Worm (Caenorhabditis elegans) whole organism, young adult: Measurements from ENCODE around the gene C45G9.15.
A peak's percentile ranks its signal among the peaks of the same experiment; 100 is the strongest.

Experiments
- B0261.1 ChIP-seq: sonication (generic microtip); optimal IDR thresholded peaks from 2 replicates; lab custom pipeline; 2016; ENCODE audit warnings: mild to moderate bottlenecking, missing genetic modification characterization, moderate library complexity, missing compliant biosample characterization
- B0336.3 ChIP-seq: fragments of 200-800 bp; sonication (Bioruptor generic); IDR thresholded peaks from 2 replicates; pipeline ENCODE4 v1.3.6; 2022; ENCODE audit warnings: missing genetic modification characterization, missing compliant biosample characterization
- C06A6.2 ChIP-seq: fragments of 200-800 bp; sonication (Bioruptor generic); conservative IDR thresholded peaks from 2 replicates; pipeline ENCODE4 v1.3.6; 2022; ENCODE audit warnings: missing genetic modification characterization, missing compliant biosample characterization
- D2030.7 ChIP-seq: fragments of 200-800 bp; sonication (Bioruptor generic); IDR thresholded peaks from 2 replicates; pipeline ENCODE4 v1.3.6; 2022; ENCODE audit warnings: missing genetic modification reagents, missing genetic modification characterization, missing compliant biosample characterization
- F10E7.11 ChIP-seq: sonication (generic microtip); optimal IDR thresholded peaks from 2 replicates; lab custom pipeline; 2017; ENCODE audit warnings: mild to moderate bottlenecking, missing genetic modification characterization, moderate library complexity, missing compliant biosample characterization
- F37B4.10 ChIP-seq: fragments of 200-800 bp; sonication (Bioruptor generic); IDR thresholded peaks from 2 replicates; pipeline ENCODE4 v1.3.6; 2022; ENCODE audit warnings: missing genetic modification characterization, missing compliant biosample characterization
- F39B2.1 ChIP-seq: fragments of 200-800 bp; sonication (Bioruptor generic); IDR thresholded peaks from 2 replicates; pipeline ENCODE4 v1.3.6; 2022; ENCODE audit warnings: missing genetic modification reagents, missing genetic modification characterization, missing compliant biosample characterization
- F52B5.7 ChIP-seq: sonication (generic microtip); optimal IDR thresholded peaks from 2 replicates; lab custom pipeline; 2016; ENCODE audit warnings: mild to moderate bottlenecking, missing genetic modification characterization, missing compliant biosample characterization
- F57C9.4 ChIP-seq: sonication (generic microtip); optimal IDR thresholded peaks from 2 replicates; lab custom pipeline; 2017; ENCODE audit warnings: mild to moderate bottlenecking, missing genetic modification characterization, missing compliant biosample characterization
- K12H6.12 ChIP-seq: fragments of 200-800 bp; sonication (Bioruptor generic); optimal IDR thresholded peaks from 2 replicates; lab custom pipeline; 2018; ENCODE audit warnings: mild to moderate bottlenecking, missing genetic modification characterization, missing compliant biosample characterization
- T07F8.4 ChIP-seq: sonication (generic microtip); optimal IDR thresholded peaks from 2 replicates; lab custom pipeline; 2016; ENCODE audit warnings: mild to moderate bottlenecking, missing genetic modification characterization, moderate library complexity, missing compliant biosample characterization
- T26A5.8 ChIP-seq: sonication (generic microtip); optimal IDR thresholded peaks from 2 replicates; lab custom pipeline; 2016; ENCODE audit warnings: missing genetic modification characterization, missing compliant biosample characterization
- Y95B8A.8 ChIP-seq: fragments of 200-800 bp; sonication (Bioruptor generic); IDR thresholded peaks from 2 replicates; pipeline ENCODE4 v1.3.6; 2022; ENCODE audit warnings: missing genetic modification reagents, missing genetic modification characterization, missing compliant biosample characterization
- aptf-3 ChIP-seq: fragments of 200-800 bp; sonication (Bioruptor generic); IDR thresholded peaks from 2 replicates; pipeline ENCODE4 v1.3.6; 2022; ENCODE audit warnings: missing genetic modification characterization, missing compliant biosample characterization
- bed-2 ChIP-seq: fragments of 200-800 bp; sonication (Bioruptor generic); IDR thresholded peaks from 2 replicates; pipeline ENCODE4 v1.3.6; 2022; ENCODE audit warnings: missing genetic modification reagents, missing genetic modification characterization, missing compliant biosample characterization
- ccch-3 ChIP-seq: fragments of 200-800 bp; sonication (Bioruptor generic); optimal IDR thresholded peaks from 2 replicates; lab custom pipeline; 2018; ENCODE audit warnings: mild to moderate bottlenecking, missing genetic modification characterization, missing compliant biosample characterization
- cebp-1 ChIP-seq, 2 experiments: fragments of 200-800 bp in 1 of 2; sonication (Bioruptor generic) in 1 of 2; sonication (generic microtip) in 1 of 2; IDR thresholded peaks in 1 of 2; optimal IDR thresholded peaks in 1 of 2; 2 replicates each; pipeline versions ENCODE4 v1.3.6 to Lab custom; 2017 to 2022; ENCODE audit warnings: missing compliant biosample characterization in 2 of 2, missing genetic modification characterization in 2 of 2, mild to moderate bottlenecking in 1 of 2, missing genetic modification reagents in 1 of 2, moderate library complexity in 1 of 2
- cebp-2 ChIP-seq: fragments of 200-800 bp; sonication (Bioruptor generic); IDR thresholded peaks from 2 replicates; pipeline ENCODE4 v1.3.6; 2022; ENCODE audit warnings: missing genetic modification characterization, missing compliant biosample characterization
- ceh-100 ChIP-seq: fragments of 200-800 bp; sonication (Bioruptor generic); IDR thresholded peaks from 2 replicates; pipeline ENCODE4 v1.3.6; 2022; ENCODE audit warnings: missing genetic modification reagents, missing genetic modification characterization, missing compliant biosample characterization
- ceh-27 ChIP-seq: fragments of 200-800 bp; sonication (Bioruptor generic); optimal IDR thresholded peaks from 2 replicates; lab custom pipeline; 2018; ENCODE audit warnings: mild to moderate bottlenecking, missing genetic modification characterization, moderate library complexity, missing compliant biosample characterization
- ceh-91 ChIP-seq: fragments of 200-800 bp; sonication (Bioruptor generic); IDR thresholded peaks from 2 replicates; pipeline ENCODE4 v1.3.6; 2022; ENCODE audit warnings: missing genetic modification reagents, missing genetic modification characterization, missing compliant biosample characterization
- chd-7 ChIP-seq: sonication (generic microtip); optimal IDR thresholded peaks from 2 replicates; lab custom pipeline; 2016; ENCODE audit warnings: mild to moderate bottlenecking, missing genetic modification characterization, moderate library complexity, missing compliant biosample characterization
- die-1 ChIP-seq: sonication (generic microtip); optimal IDR thresholded peaks from 2 replicates; lab custom pipeline; 2016; ENCODE audit warnings: missing genotype, mild to moderate bottlenecking, missing genetic modification characterization, missing compliant biosample characterization
- egl-18 ChIP-seq: fragments of 200-800 bp; sonication (Bioruptor generic); IDR thresholded peaks from 2 replicates; pipeline ENCODE4 v1.3.6; 2022; ENCODE audit warnings: missing genetic modification reagents, missing genetic modification characterization, missing compliant biosample characterization
- egl-44 ChIP-seq: fragments of 200-800 bp; sonication (Bioruptor generic); IDR thresholded peaks from 2 replicates; pipeline ENCODE4 v1.3.6; 2022; ENCODE audit warnings: missing genetic modification reagents, missing genetic modification characterization, missing compliant biosample characterization
- fkh-3 ChIP-seq: sonication (generic microtip); optimal IDR thresholded peaks from 2 replicates; lab custom pipeline; 2016; ENCODE audit warnings: mild to moderate bottlenecking, missing genetic modification characterization, missing compliant biosample characterization
- hmg-20 ChIP-seq: fragments of 200-800 bp; sonication (Bioruptor generic); IDR thresholded peaks from 2 replicates; pipeline ENCODE4 v1.3.6; 2022; ENCODE audit warnings: missing genetic modification reagents, missing genetic modification characterization, missing compliant biosample characterization
- hrde-1 ChIP-seq: sonication (generic microtip); optimal IDR thresholded peaks from 2 replicates; lab custom pipeline; 2016; ENCODE audit warnings: missing genetic modification characterization, mild to moderate bottlenecking, missing compliant biosample characterization, moderate library complexity, missing genotype, missing genetic modification reagents, borderline replicate concordance
- hsf-1 ChIP-seq: fragments of 200-800 bp; sonication (Bioruptor generic); IDR thresholded peaks from 2 replicates; pipeline ENCODE4 v1.3.6; 2022; ENCODE audit warnings: missing genetic modification reagents, missing genetic modification characterization, missing compliant biosample characterization
- let-526 ChIP-seq: fragments of 200-800 bp; sonication (Bioruptor generic); IDR thresholded peaks from 2 replicates; pipeline ENCODE4 v1.3.6; 2022; ENCODE audit warnings: missing genetic modification reagents, missing genetic modification characterization, missing compliant biosample characterization
- lin-54 ChIP-seq: fragments of 200-800 bp; sonication (Bioruptor generic); optimal IDR thresholded peaks from 2 replicates; lab custom pipeline; 2018; ENCODE audit warnings: mild to moderate bottlenecking, missing genetic modification characterization, missing compliant biosample characterization
- lsy-27 ChIP-seq: sonication (generic microtip); optimal IDR thresholded peaks from 2 replicates; lab custom pipeline; 2017; ENCODE audit warnings: missing genetic modification characterization, mild to moderate bottlenecking, missing compliant biosample characterization, antibody characterized with exemption, missing genotype, borderline replicate concordance; ENCODE audit not compliant: insufficient read depth
- madf-10 ChIP-seq: sonication (generic microtip); optimal IDR thresholded peaks from 2 replicates; lab custom pipeline; 2016; ENCODE audit warnings: mild to moderate bottlenecking, missing genetic modification characterization, missing compliant biosample characterization
- madf-6 ChIP-seq: fragments of 200-800 bp; sonication (Bioruptor generic); IDR thresholded peaks from 2 replicates; pipeline ENCODE4 v1.3.6; 2022; ENCODE audit warnings: missing genetic modification reagents, missing genetic modification characterization, missing compliant biosample characterization
- madf-8 ChIP-seq: fragments of 200-800 bp; sonication (Bioruptor generic); conservative IDR thresholded peaks from 2 replicates; pipeline ENCODE4 v1.3.6; 2022; ENCODE audit warnings: missing genetic modification reagents, missing genetic modification characterization, missing compliant biosample characterization
- mcd-1 ChIP-seq: fragments of 200-800 bp; sonication (Bioruptor generic); IDR thresholded peaks from 2 replicates; pipeline ENCODE4 v1.3.6; 2022; ENCODE audit warnings: missing genetic modification reagents, missing genetic modification characterization, missing compliant biosample characterization
- nhr-27 ChIP-seq: fragments of 200-800 bp; sonication (Bioruptor generic); optimal IDR thresholded peaks from 2 replicates; lab custom pipeline; 2018; ENCODE audit warnings: mild to moderate bottlenecking, missing genetic modification characterization, moderate library complexity, missing compliant biosample characterization
- rcor-1 ChIP-seq: fragments of 200-800 bp; sonication (Bioruptor generic); IDR thresholded peaks from 2 replicates; pipeline ENCODE4 v1.3.6; 2022; ENCODE audit warnings: missing genetic modification reagents, missing genetic modification characterization, missing compliant biosample characterization
- snpc-1.3 ChIP-seq: sonication (generic microtip); optimal IDR thresholded peaks from 2 replicates; lab custom pipeline; 2017; ENCODE audit warnings: missing genetic modification characterization, mild to moderate bottlenecking, missing compliant biosample characterization, antibody characterized with exemption, moderate library complexity, missing genotype, missing genetic modification reagents; ENCODE audit not compliant: insufficient read depth
- snpc-3.4 ChIP-seq: sonication (generic microtip); optimal IDR thresholded peaks from 2 replicates; lab custom pipeline; 2017; ENCODE audit warnings: missing genetic modification characterization, mild to moderate bottlenecking, missing compliant biosample characterization, antibody characterized with exemption, moderate library complexity, missing genotype, missing genetic modification reagents
- snpc-4 ChIP-seq, 5 experiments: fragments of 150-350 bp in 1 of 5; sonication (generic microtip) in 4 of 5; optimal IDR thresholded peaks; 2 replicates each; lab custom pipeline; 2014 to 2018; ENCODE audit warnings: missing genetic modification characterization in 5 of 5, missing biosample characterization in 3 of 5, antibody characterized with exemption in 2 of 5, mild to moderate bottlenecking in 2 of 5, missing compliant biosample characterization in 2 of 5, missing genotype in 2 of 5, moderate library complexity in 2 of 5, missing genetic modification reagents in 1 of 5
- sptf-2 ChIP-seq: fragments of 200-800 bp; sonication (Bioruptor generic); optimal IDR thresholded peaks from 2 replicates; lab custom pipeline; 2018; ENCODE audit warnings: mild to moderate bottlenecking, missing genetic modification characterization, missing compliant biosample characterization
- tbp1 ChIP-seq: fragments of 200-800 bp; sonication (Bioruptor generic); optimal IDR thresholded peaks from 2 replicates; lab custom pipeline; 2018; ENCODE audit warnings: mild to moderate bottlenecking, missing genetic modification characterization, missing compliant biosample characterization
- tbx-9 ChIP-seq: sonication (generic microtip); optimal IDR thresholded peaks from 2 replicates; lab custom pipeline; 2016; ENCODE audit warnings: borderline replicate concordance, missing genetic modification characterization, inconsistent platforms, missing compliant biosample characterization
- ztf-22 ChIP-seq: fragments of 200-800 bp; sonication (Bioruptor generic); optimal IDR thresholded peaks from 2 replicates; lab custom pipeline; 2018; ENCODE audit warnings: mild to moderate bottlenecking, missing genetic modification characterization, moderate library complexity, missing compliant biosample characterization
- ztf-26 ChIP-seq: sonication (generic microtip); optimal IDR thresholded peaks from 2 replicates; lab custom pipeline; 2017; ENCODE audit warnings: missing genetic modification characterization, missing compliant biosample characterization
- ztf-28 ChIP-seq: fragments of 200-800 bp; sonication (Bioruptor generic); IDR thresholded peaks from 2 replicates; pipeline ENCODE4 v1.3.6; 2022; ENCODE audit warnings: missing genetic modification reagents, missing genetic modification characterization, missing compliant biosample characterization

C45G9.15 gene

ce11 chrIII:5068675-5069233 lies 16.9 kb upstream of the C45G9.15 start, which contains the start of the genes C45G9.11 and C45G9.2 (continued):
- no peak for TF ChIP-seq F52B5.7 (tag; lab: Kevin White, UChicago)
- TF ChIP-seq snpc-4 (GFP tag; optimal IDR thresholded peaks at IDR 0.05; lab: Kevin White, UChicago), result no peak
- peak in 1 of 4 experiments; percentile 45 for TF ChIP-seq snpc-4 (tag; optimal IDR thresholded peaks at IDR 0.05; lab: Kevin White, UChicago)
- TF ChIP-seq fkh-3, result no peak
- no peak for TF ChIP-seq cebp-2
- TF ChIP-seq T07F8.4, result no peak
- no peak for TF ChIP-seq sptf-2
- TF ChIP-seq rcor-1 (GFP tag; lab: Robert Waterston, UW), result peak; percentile 37; the same call in 1 of the 2 replicates
- no peak for TF ChIP-seq ztf-22
- TF ChIP-seq nhr-27, result no peak
- no peak for TF ChIP-seq chd-7 (tag; lab: Kevin White, UChicago)
- TF ChIP-seq bed-2 (GFP tag; lab: Robert Waterston, UW), result no peak
- TF ChIP-seq tbx-9 (tag; lab: Kevin White, UChicago), result no peak
- no peak for TF ChIP-seq aptf-3 (GFP tag; lab: Robert Waterston, UW)
- no peak; the same call in 1 of the 2 replicates for TF ChIP-seq mcd-1 (GFP tag; lab: Robert Waterston, UW)
- TF ChIP-seq ceh-27 (GFP tag; lab: Kevin White, UChicago), result peak; percentile 88
- TF ChIP-seq ztf-28 (GFP tag; lab: Robert Waterston, UW), result peak; percentile 81; the same call in 1 of the 2 replicates
- no peak for TF ChIP-seq hrde-1
- peak; percentile 83 for TF ChIP-seq lin-54 (GFP tag; lab: Kevin White, UChicago)
- TF ChIP-seq F37B4.10 (GFP tag; lab: Robert Waterston, UW), result no peak
- TF ChIP-seq B0336.3, result no peak
- TF ChIP-seq lsy-27 (tag; lab: Kevin White, UChicago), result no peak
- no peak for TF ChIP-seq B0261.1
- no peak for TF ChIP-seq cebp-1 (GFP tag; IDR thresholded peaks at IDR 0.05; lab: Robert Waterston, UW)
- TF ChIP-seq cebp-1 (tag; optimal IDR thresholded peaks at IDR 0.05; lab: Kevin White, UChicago), result no peak
- TF ChIP-seq K12H6.12, result peak; percentile 31
- TF ChIP-seq ceh-100, result peak; percentile 47; the same call in 1 of the 2 replicates
- TF ChIP-seq madf-10 (tag; lab: Kevin White, UChicago), result no peak
- TF ChIP-seq hsf-1 (GFP tag; lab: Robert Waterston, UW), result no peak
- TF ChIP-seq snpc-1.3, result no peak
- no peak for TF ChIP-seq snpc-3.4 (tag; lab: Kevin White, UChicago)
- no peak for TF ChIP-seq let-526 (GFP tag; lab: Robert Waterston, UW)
- TF ChIP-seq Y95B8A.8, result no peak
- no peak for TF ChIP-seq tbp1 (GFP tag; lab: Kevin White, UChicago)
- no peak for TF ChIP-seq ztf-26 (tag; lab: Kevin White, UChicago)
- no peak for TF ChIP-seq hmg-20
- no peak for TF ChIP-seq ceh-91 (GFP tag; lab: Robert Waterston, UW)
- TF ChIP-seq egl-18 (GFP tag; lab: Robert Waterston, UW), result no peak
- peak; percentile 36 for TF ChIP-seq madf-8 (GFP tag; lab: Robert Waterston, UW)
- no peak for TF ChIP-seq die-1 (tag; lab: Kevin White, UChicago)
- TF ChIP-seq C06A6.2 (GFP tag; lab: Robert Waterston, UW), result no peak
- TF ChIP-seq F10E7.11 (tag; lab: Kevin White, UChicago), result no peak
- TF ChIP-seq D2030.7 (GFP tag; lab: Robert Waterston, UW), result no peak
- no peak for TF ChIP-seq F39B2.1 (GFP tag; lab: Robert Waterston, UW)
- no peak for TF ChIP-seq ccch-3 (GFP tag; lab: Kevin White, UChicago)
- no peak for TF ChIP-seq egl-44 (GFP tag; lab: Robert Waterston, UW)
- TF ChIP-seq madf-6 (GFP tag; lab: Robert Waterston, UW), result peak; percentile 73; the same call in 1 of the 2 replicates
- TF ChIP-seq T26A5.8 (tag; lab: Kevin White, UChicago), result no peak
- TF ChIP-seq F57C9.4, result no peak
